Worm (Caenorhabditis elegans): ENCODE results near the gene cyp-35A2.

DNA sequence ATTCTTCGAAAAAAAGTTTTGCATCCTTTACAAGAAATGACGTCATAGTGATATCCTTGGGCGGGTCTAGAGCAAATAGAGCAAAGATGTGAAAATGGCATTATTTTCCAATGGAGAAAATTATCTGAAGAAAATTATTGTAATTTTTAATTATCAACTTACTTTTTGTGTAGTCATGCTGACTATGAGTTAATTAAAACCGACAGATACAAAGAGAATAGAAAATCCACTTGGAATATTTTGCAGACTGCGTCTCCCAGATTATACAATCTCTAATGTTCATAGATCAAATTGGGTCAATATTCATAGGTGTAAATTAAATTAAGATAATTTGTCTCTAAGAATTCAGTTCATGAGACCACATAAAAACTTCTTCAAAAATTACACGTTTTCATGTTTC is 14.4 kb downstream of the cyp-35A2 start, which contains the start of gene nhr-149:
- TF ChIP-seq him-1 (tag; optimal IDR thresholded peaks at IDR 0.05) (no peak), dao-5 (tag; optimal IDR thresholded peaks at IDR 0.05) (no peak)
